Worm (Caenorhabditis elegans) whole organism, L1 larva: ENCODE results near the gene C16C8.17.

Experiments used
- hlh-4 ChIP-seq: sonication (generic microtip); optimal IDR thresholded peaks from 2 replicates; lab custom pipeline; 2016; ENCODE audit warnings: mild to moderate bottlenecking, missing genetic modification characterization, missing compliant biosample characterization
- lin-39 ChIP-seq: fragments of 150-350 bp; optimal IDR thresholded peaks from 2 replicates; lab custom pipeline; 2014; ENCODE audit warnings: missing biosample characterization, missing genetic modification reagents, missing genetic modification characterization

DNA sequence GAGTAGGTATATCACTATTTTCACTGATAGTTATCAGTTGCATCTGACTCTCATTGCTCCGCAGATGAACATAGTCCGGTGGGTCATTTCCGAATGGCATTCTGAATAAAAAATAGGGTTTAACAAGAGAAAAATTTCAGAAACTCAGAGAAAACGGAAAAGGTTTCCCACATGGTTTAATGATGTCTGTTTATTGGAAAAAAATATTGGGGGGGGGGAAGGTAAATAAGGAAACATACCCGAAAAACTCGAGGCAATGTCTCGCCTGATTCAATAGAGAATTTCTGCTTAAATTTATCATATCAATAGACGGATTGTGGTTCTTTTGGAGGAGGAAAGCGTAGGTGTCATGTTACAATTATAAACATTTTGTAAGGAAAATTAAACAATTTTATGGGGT is 15.2 kb upstream of the C16C8.17 start, which contains the start of gene nep-11:
- no peak for TF ChIP-seq hlh-4 (tag; lab: Kevin White, UChicago)
- no peak for TF ChIP-seq lin-39
